Worm (Caenorhabditis elegans): ENCODE measurements around the gene htz-1.

DNA sequence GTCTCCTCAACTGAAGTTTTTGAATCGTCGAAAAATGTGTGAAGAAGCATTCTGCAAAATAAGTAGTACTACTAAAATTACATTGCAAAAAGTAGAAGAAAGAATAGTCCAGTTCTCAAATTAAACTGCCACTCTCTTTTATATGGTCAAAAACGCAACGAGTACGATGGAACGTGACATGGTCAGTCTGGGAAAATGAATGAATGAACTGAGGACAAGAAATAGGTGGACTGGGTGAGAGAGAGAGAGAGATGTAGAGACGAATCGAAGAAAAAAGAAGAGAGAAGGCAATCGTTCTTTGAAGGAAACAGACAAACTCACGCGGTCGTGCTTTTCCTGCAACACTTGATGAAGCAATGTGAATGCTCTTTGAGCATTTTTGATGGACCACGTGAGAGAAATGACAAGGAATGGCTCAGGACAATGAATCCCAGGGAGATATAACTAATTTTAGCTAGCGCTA, 31.0 kb downstream of the htz-1 start, which contains the start of gene M01H9.3:
- no peak for TF ChIP-seq F57C9.4 (tag; optimal IDR thresholded peaks at IDR 0.05)
- no peak for TF ChIP-seq lir-1 (GFP tag; conservative IDR thresholded peaks at IDR 0.05)
- TF ChIP-seq hrde-1 (tag; optimal IDR thresholded peaks at IDR 0.05; ENCODE audit: borderline replicate concordance): no peak
